Worm (Caenorhabditis elegans) whole organism, late embryonic: ENCODE measurements around the gene Y51H7C.1.

Experiments
- ceh-14 ChIP-seq: sonication (generic microtip); optimal IDR thresholded peaks from 2 replicates; lab custom pipeline; 2016; ENCODE audit warnings: missing genotype, missing genetic modification characterization, missing compliant biosample characterization
- ceh-24 ChIP-seq: sonication (generic microtip); optimal IDR thresholded peaks from 2 replicates; lab custom pipeline; 2016; ENCODE audit warnings: mild to moderate bottlenecking, missing genetic modification characterization, missing compliant biosample characterization
- elt-2 ChIP-seq: sonication (generic microtip); optimal IDR thresholded peaks from 2 replicates; lab custom pipeline; 2016; ENCODE audit warnings: missing genetic modification reagents, missing genetic modification characterization, missing compliant biosample characterization
- nhr-11 ChIP-seq: fragments of 150-350 bp; optimal IDR thresholded peaks from 2 replicates; lab custom pipeline; 2014; ENCODE audit warnings: missing biosample characterization, missing genetic modification characterization
- pag-3 ChIP-seq: sonication (generic microtip); optimal IDR thresholded peaks from 2 replicates; lab custom pipeline; 2016; ENCODE audit warnings: missing compliant biosample characterization, missing genetic modification characterization, borderline replicate concordance
- pat-9 ChIP-seq: fragments of 200-800 bp; sonication (Bioruptor generic); optimal IDR thresholded peaks from 2 replicates; lab custom pipeline; 2018; ENCODE audit warnings: mild to moderate bottlenecking, missing genetic modification characterization, moderate library complexity, missing compliant biosample characterization
- pax-1 ChIP-seq: fragments of 150-350 bp; optimal IDR thresholded peaks from 2 replicates; lab custom pipeline; 2014; ENCODE audit warnings: missing biosample characterization, missing genetic modification characterization
- pha-2 ChIP-seq: sonication (generic microtip); optimal IDR thresholded peaks from 2 replicates; lab custom pipeline; 2017; ENCODE audit warnings: mild to moderate bottlenecking, missing genetic modification characterization, missing compliant biosample characterization
- pha-4 ChIP-seq: fragments of 150-350 bp; optimal IDR thresholded peaks from 2 replicates; lab custom pipeline; 2018; ENCODE audit warnings: missing biosample characterization, missing genetic modification reagents, missing genetic modification characterization
- pros-1 ChIP-seq: fragments of 150-350 bp; optimal IDR thresholded peaks from 2 replicates; lab custom pipeline; 2014; ENCODE audit warnings: missing biosample characterization, missing genetic modification reagents, missing genetic modification characterization
- ref-2 ChIP-seq: sonication (generic microtip); optimal IDR thresholded peaks from 2 replicates; lab custom pipeline; 2016; ENCODE audit warnings: missing genetic modification characterization, missing compliant biosample characterization
- rnt-1 ChIP-seq: sonication (generic microtip); optimal IDR thresholded peaks from 2 replicates; lab custom pipeline; 2016; ENCODE audit warnings: missing genetic modification characterization, missing compliant biosample characterization
- unc-55 ChIP-seq: sonication (generic microtip); optimal IDR thresholded peaks from 2 replicates; lab custom pipeline; 2017; ENCODE audit warnings: missing biosample characterization, missing genetic modification reagents, missing genetic modification characterization
- unc-86 ChIP-seq: sonication (generic microtip); optimal IDR thresholded peaks from 2 replicates; lab custom pipeline; 2016; ENCODE audit warnings: missing genetic modification characterization, missing compliant biosample characterization

DNA sequence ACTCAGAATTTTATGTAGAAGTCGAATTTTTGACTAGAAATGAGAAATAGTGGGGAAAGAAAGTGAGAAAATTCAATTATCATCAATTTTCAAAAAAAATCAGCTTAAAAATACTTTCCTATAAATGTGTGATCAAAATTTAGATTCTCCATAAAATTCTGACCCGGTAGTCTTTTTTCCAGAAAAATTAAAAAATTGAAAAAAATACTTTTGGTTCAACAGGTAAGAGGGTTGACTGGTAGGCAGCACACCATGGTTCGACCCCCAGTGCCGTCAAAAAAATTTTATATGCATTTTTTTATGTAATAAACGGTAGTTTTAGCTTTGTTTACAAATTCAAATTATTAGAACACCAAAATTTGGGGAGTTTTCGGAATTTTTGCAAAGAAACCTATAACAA lies 9.8 kb downstream of the Y51H7C.1 start:
- TF ChIP-seq nhr-11, result no peak
- no peak for TF ChIP-seq elt-2
- no peak for TF ChIP-seq ceh-14 (tag; lab: Kevin White, UChicago)
- no peak for TF ChIP-seq unc-86 (tag; lab: Kevin White, UChicago)
- no peak for TF ChIP-seq pha-4 (tag; lab: Kevin White, UChicago)
- no peak for TF ChIP-seq pha-2 (tag; lab: Kevin White, UChicago)
- no peak for TF ChIP-seq ceh-24 (tag; lab: Kevin White, UChicago)
- TF ChIP-seq ref-2 (tag; lab: Kevin White, UChicago), result no peak
- no peak for TF ChIP-seq pag-3 (tag; lab: Kevin White, UChicago)
- TF ChIP-seq pax-1 (tag; lab: Kevin White, UChicago), result no peak
- no peak for TF ChIP-seq pros-1 (tag; lab: Kevin White, UChicago)
- TF ChIP-seq pat-9, result no peak
- no peak for TF ChIP-seq rnt-1 (tag; lab: Kevin White, UChicago)
- no peak for TF ChIP-seq unc-55 (GFP tag; lab: Kevin White, UChicago)
